1 fruit fly cellular context compared by ENCODE assay signal in genomic region chr2L:18735553-18736167, dm6.
TF ChIP-seq lines count a peak whose summit lies in the region.

No protein-coding gene starts in this region.

TF ChIP-seq in whole organism, embryonic, 481 proteins besides CTCF, POLR2A, EP300 and RAD21 (continued from another document):
- TF ChIP-seq Drgx (GFP tag; IDR thresholded peaks at IDR 0.05; lab: Robert Waterston, UW) (0 out of 2 replicates have a peak, but pooled peaks have one; percentile 15), Jarid2 (GFP tag; optimal IDR thresholded peaks at IDR 0.05; lab: Kevin White, UChicago) (peak; percentile 42), stc (GFP tag; IDR thresholded peaks at IDR 0.05; lab: Robert Waterston, UW) (no peak), CG4360 (GFP tag; IDR thresholded peaks at IDR 0.05; lab: Robert Waterston, UW) (peak; percentile 92), zen2 (GFP tag; IDR thresholded peaks at IDR 0.05; lab: Robert Waterston, UW; ENCODE audit: partially characterized antibody) (0 out of 3 replicates have a peak, but pooled peaks have one; percentile 9), hbn (GFP tag; IDR thresholded peaks at IDR 0.05; lab: Robert Waterston, UW; ENCODE audit: partially characterized antibody) (no peak), lmd (GFP tag; IDR thresholded peaks at IDR 0.05; lab: Robert Waterston, UW) (no peak), Deaf1 (tag; optimal IDR thresholded peaks at IDR 0.05; lab: Kevin White, UChicago) (peak; percentile 94), Ets97D (GFP tag; optimal IDR thresholded peaks at IDR 0.05; lab: Kevin White, UChicago) (no peak), Adf1 (GFP tag; IDR thresholded peaks at IDR 0.05; lab: Robert Waterston, UW) (peak; percentile 56), sim (GFP tag; IDR thresholded peaks at IDR 0.05; lab: Robert Waterston, UW) (no peak), Dll (GFP tag; IDR thresholded peaks at IDR 0.05; lab: Robert Waterston, UW; ENCODE audit: partially characterized antibody) (0 out of 4 replicates have a peak, but pooled peaks have one; percentile 23), CkIIα-i1 (GFP tag; IDR thresholded peaks at IDR 0.05; lab: Robert Waterston, UW) (no peak), Kr (GFP tag; optimal IDR thresholded peaks at IDR 0.05; lab: Kevin White, UChicago) (peak; percentile 59), D (optimal IDR thresholded peaks at IDR 0.05; lab: Kevin White, UChicago) (no peak), D (GFP tag; optimal IDR thresholded peaks at IDR 0.05; lab: Kevin White, UChicago) (no peak), CG13894 (tag; optimal IDR thresholded peaks at IDR 0.05; lab: Kevin White, UChicago) (peak; percentile 91), Nf-YA (GFP tag; IDR thresholded peaks at IDR 0.05; lab: Robert Waterston, UW) (peak; percentile 58), tin (GFP tag; optimal IDR thresholded peaks at IDR 0.05; lab: Kevin White, UChicago) (no peak), CG13287 (GFP tag; IDR thresholded peaks at IDR 0.05; lab: Robert Waterston, UW; ENCODE audit: partially characterized antibody) (0 out of 2 replicates have a peak, but pooled peaks have one; percentile 20), knrl (GFP tag; IDR thresholded peaks at IDR 0.05; lab: Robert Waterston, UW; ENCODE audit: partially characterized antibody) (no peak), Rfx (GFP tag; IDR thresholded peaks at IDR 0.05; lab: Robert Waterston, UW) (0 out of 2 replicates have a peak, but pooled peaks have one; percentile 18), rib (GFP tag; IDR thresholded peaks at IDR 0.05; lab: Robert Waterston, UW) (no peak), CG2199 (GFP tag; IDR thresholded peaks at IDR 0.05; lab: Robert Waterston, UW) (peak; percentile 86), CG11247 (GFP tag; IDR thresholded peaks at IDR 0.05; lab: Robert Waterston, UW) (no peak), z (GFP tag; IDR thresholded peaks at IDR 0.05; lab: Robert Waterston, UW) (peak; percentile 34; the same call in 1 of the 3 replicates)
